Fruit fly (Drosophila melanogaster): ENCODE results near the gene CG2747.

Gene CG2747

DNA sequence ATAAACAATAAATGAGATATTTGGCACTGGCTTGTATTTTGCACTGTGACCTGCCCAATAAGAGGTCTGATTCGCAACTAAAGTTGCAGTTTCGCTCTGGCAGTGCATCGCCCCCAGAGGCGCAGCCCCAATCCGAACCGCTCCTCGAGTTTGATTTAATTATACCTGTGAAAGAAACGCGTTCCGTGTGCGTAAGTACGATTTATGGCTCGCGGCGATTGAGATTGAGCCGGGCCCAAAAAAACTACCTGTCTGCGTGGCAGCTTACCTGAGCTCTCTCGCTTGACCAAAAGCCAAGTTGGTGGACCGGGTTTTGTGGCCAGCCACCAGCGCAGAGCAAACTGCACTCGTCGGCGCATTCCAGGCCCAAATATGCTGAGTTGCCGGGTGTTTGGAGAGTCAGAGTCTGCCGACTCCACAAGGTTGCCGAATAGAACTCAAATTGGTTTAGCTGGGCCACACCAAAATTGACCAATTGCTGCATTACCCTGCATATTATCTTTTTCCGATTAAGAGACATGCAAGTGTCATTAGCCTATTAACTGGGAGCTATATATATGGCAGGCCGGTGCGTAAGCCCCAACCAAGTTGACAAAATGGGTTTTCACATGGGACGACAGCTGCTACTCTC is 52.1 kb downstream of the CG2747 start, which contains the start of the genes CD98hc and Os-C:
CD98hc (minus strand) TSS at position 50 of the 631 bp plus-strand sequence.
Os-C (plus strand) TSS at position 581 of the 631 bp plus-strand sequence.
- TF ChIP-seq CrebA (GFP tag; optimal IDR thresholded peaks at IDR 0.05; ENCODE audit: borderline replicate concordance), result peak; percentile 84
- TF ChIP-seq dmrt93B (GFP tag; optimal IDR thresholded peaks at IDR 0.05), result no peak
- TF ChIP-seq N (GFP tag; optimal IDR thresholded peaks at IDR 0.05), result no peak
- TF ChIP-seq CG32264 (GFP tag; optimal IDR thresholded peaks at IDR 0.05), result no peak
- no peak for TF ChIP-seq Hr78 (GFP tag; optimal IDR thresholded peaks at IDR 0.05)
- TF ChIP-seq rgr (GFP tag; optimal IDR thresholded peaks at IDR 0.05), result no peak
- TF ChIP-seq ey (GFP tag; optimal IDR thresholded peaks at IDR 0.05), result no peak
- TF ChIP-seq dl (GFP tag; optimal IDR thresholded peaks at IDR 0.05; ENCODE audit: insufficient read depth in 1 of 2, partially characterized antibody in 2 of 2), result no peak
- no peak for TF ChIP-seq Dfd (GFP tag; optimal IDR thresholded peaks at IDR 0.05)
- no peak for TF ChIP-seq GATAd (GFP tag; optimal IDR thresholded peaks at IDR 0.05)
- TF ChIP-seq foxo (GFP tag; optimal IDR thresholded peaks at IDR 0.05), result no peak
- TF ChIP-seq Abd-B (GFP tag; optimal IDR thresholded peaks at IDR 0.05), result no peak
- TF ChIP-seq Mio (GFP tag; optimal IDR thresholded peaks at IDR 0.05), result no peak
- no peak for TF ChIP-seq woc (GFP tag; optimal IDR thresholded peaks at IDR 0.05)
- peak; percentile 2 for TF ChIP-seq Sp1 (GFP tag; optimal IDR thresholded peaks at IDR 0.05)

dm6 chr3R:7977011-7977925 is 53.3 kb downstream of the CG2747 start:
- TF ChIP-seq br (GFP tag; optimal IDR thresholded peaks at IDR 0.05) (peak; percentile 17), Rel (GFP tag; optimal IDR thresholded peaks at IDR 0.05) (no peak), Rel (tag; optimal IDR thresholded peaks at IDR 0.05) (peak; percentile 69), sv (GFP tag; optimal IDR thresholded peaks at IDR 0.05) (peak; percentile 8), Vsx2 (GFP tag; optimal IDR thresholded peaks at IDR 0.05; ENCODE audit: partially characterized antibody) (peak; percentile 54), jim (GFP tag; optimal IDR thresholded peaks at IDR 0.05) (no peak), HLH106 (tag; optimal IDR thresholded peaks at IDR 0.05) (peak; percentile 4), Dfd (GFP tag; optimal IDR thresholded peaks at IDR 0.05) (no peak), Jra (GFP tag; optimal IDR thresholded peaks at IDR 0.05) (no peak), h (GFP tag; optimal IDR thresholded peaks at IDR 0.05) (peak; percentile 50), Dif (GFP tag; optimal IDR thresholded peaks at IDR 0.05; ENCODE audit: partially characterized antibody) (peak; percentile 82), Hnf4 (GFP tag; optimal IDR thresholded peaks at IDR 0.05) (peak; percentile 56), woc (GFP tag; optimal IDR thresholded peaks at IDR 0.05) (peak; percentile 13), Sp1 (GFP tag; optimal IDR thresholded peaks at IDR 0.05) (peak; percentile 34), rgr (GFP tag; optimal IDR thresholded peaks at IDR 0.05) (peak; percentile 28), fru (GFP tag; optimal IDR thresholded peaks at IDR 0.05) (no peak), usp (GFP tag; optimal IDR thresholded peaks at IDR 0.05) (no peak), OdsH (GFP tag; optimal IDR thresholded peaks at IDR 0.05) (peak; percentile 7), CrebA (GFP tag; optimal IDR thresholded peaks at IDR 0.05; ENCODE audit: borderline replicate concordance) (peak; percentile 27), foxo (GFP tag; optimal IDR thresholded peaks at IDR 0.05) (peak in 1 of 2 experiments; percentile 8)

- no peak for TF ChIP-seq OdsH (GFP tag; optimal IDR thresholded peaks at IDR 0.05)
- TF ChIP-seq Jra (GFP tag; optimal IDR thresholded peaks at IDR 0.05), result no peak
- TF ChIP-seq pan (optimal IDR thresholded peaks at IDR 0.05), result no peak
- TF ChIP-seq brk (GFP tag; optimal IDR thresholded peaks at IDR 0.05), result no peak
- no peak for TF ChIP-seq fru (GFP tag; optimal IDR thresholded peaks at IDR 0.05)
- TF ChIP-seq tai (GFP tag; optimal IDR thresholded peaks at IDR 0.05), result no peak
- TF ChIP-seq h (GFP tag; optimal IDR thresholded peaks at IDR 0.05), result no peak
- no peak for TF ChIP-seq Abd-B (GFP tag; optimal IDR thresholded peaks at IDR 0.05)
- no peak for TF ChIP-seq CrebA (GFP tag; optimal IDR thresholded peaks at IDR 0.05; ENCODE audit: borderline replicate concordance)
- no peak for TF ChIP-seq Rel (GFP tag; optimal IDR thresholded peaks at IDR 0.05)
- TF ChIP-seq Rel (tag; optimal IDR thresholded peaks at IDR 0.05), result no peak
- TF ChIP-seq Vsx2 (GFP tag; optimal IDR thresholded peaks at IDR 0.05; ENCODE audit: partially characterized antibody), result no peak
- TF ChIP-seq CG32264 (GFP tag; optimal IDR thresholded peaks at IDR 0.05), result no peak
- no peak for TF ChIP-seq jim (GFP tag; optimal IDR thresholded peaks at IDR 0.05)
- TF ChIP-seq CG9705 (GFP tag; optimal IDR thresholded peaks at IDR 0.05), result no peak
- no peak for TF ChIP-seq sv (GFP tag; optimal IDR thresholded peaks at IDR 0.05)
- no peak for TF ChIP-seq foxo (GFP tag; optimal IDR thresholded peaks at IDR 0.05)
- no peak for TF ChIP-seq dsf (GFP tag; optimal IDR thresholded peaks at IDR 0.05; ENCODE audit: borderline replicate concordance)
Observed at dm6 chr3R:7973049-7973448, 57.5 kb downstream of the CG2747 start.
